Worm (Caenorhabditis elegans): ENCODE data around the gene tdo-2.

The tdo-2 gene

ce11 chrIII:5919799-5920387 lies at the start of gene tdo-2, which contains the start of gene C28H8.2:
Gene tdo-2, minus strand, starts transcription at chrIII:5919955.
Gene C28H8.2, plus strand, starts transcription at chrIII:5920322.
- TF ChIP-seq bed-2 (GFP tag; IDR thresholded peaks at IDR 0.05) (no peak), die-1 (tag; optimal IDR thresholded peaks at IDR 0.05) (peak; percentile 39), C06A6.2 (GFP tag; conservative IDR thresholded peaks at IDR 0.05) (peak; percentile 71; the same call in 1 of the 2 replicates), snpc-1.3 (tag; optimal IDR thresholded peaks at IDR 0.05; ENCODE audit: insufficient read depth) (no peak), lin-26 (GFP tag; IDR thresholded peaks at IDR 0.05) (no peak), T26A5.8 (tag; optimal IDR thresholded peaks at IDR 0.05) (no peak), somi-1 (GFP tag; optimal IDR thresholded peaks at IDR 0.05) (peak; percentile 66), ztf-3 (GFP tag; optimal IDR thresholded peaks at IDR 0.05) (no peak), cebp-1 (GFP tag; IDR thresholded peaks at IDR 0.05) (no peak), cebp-1 (tag; optimal IDR thresholded peaks at IDR 0.05) (peak; percentile 36), cebp-2 (GFP tag; IDR thresholded peaks at IDR 0.05) (no peak), dpff-1 (tag; optimal IDR thresholded peaks at IDR 0.05) (no peak), F22D6.2 (tag; optimal IDR thresholded peaks at IDR 0.05) (no peak), hsf-1 (GFP tag; IDR thresholded peaks at IDR 0.05) (0 out of 2 replicates have a peak, but pooled peaks have one; percentile 26), ccch-3 (GFP tag; optimal IDR thresholded peaks at IDR 0.05) (no peak), ztf-25 (GFP tag; IDR thresholded peaks at IDR 0.05) (no peak), pbrm-1 (GFP tag; IDR thresholded peaks at IDR 0.05) (no peak), nfyb-1 (GFP tag; IDR thresholded peaks at IDR 0.05) (0 out of 2 replicates have a peak, but pooled peaks have one; percentile 13), repo-1 (tag; optimal IDR thresholded peaks at IDR 0.05) (no peak), T07F8.4 (tag; optimal IDR thresholded peaks at IDR 0.05) (no peak), ztf-26 (tag; optimal IDR thresholded peaks at IDR 0.05) (peak; percentile 77), snpc-1.1 (tag; optimal IDR thresholded peaks at IDR 0.05; ENCODE audit: insufficient read depth) (no peak), mcd-1 (GFP tag; IDR thresholded peaks at IDR 0.05) (peak; percentile 8; the same call in 1 of the 2 replicates), chd-7 (tag; optimal IDR thresholded peaks at IDR 0.05) (peak; percentile 16), lin-40 (tag; optimal IDR thresholded peaks at IDR 0.05) (peak; percentile 43), hlh-26 (GFP tag; conservative IDR thresholded peaks at IDR 0.05) (no peak), sea-2 (GFP tag; IDR thresholded peaks at IDR 0.05) (no peak), akir-1 (GFP tag; optimal IDR thresholded peaks at IDR 0.05) (no peak), athp-1 (tag; optimal IDR thresholded peaks at IDR 0.05) (no peak), K11D2.4 (GFP tag; IDR thresholded peaks at IDR 0.05) (peak; percentile 58; the same call in 1 of the 2 replicates), nhr-179 (tag; optimal IDR thresholded peaks at IDR 0.05) (no peak), hrde-1 (tag; optimal IDR thresholded peaks at IDR 0.05; ENCODE audit: borderline replicate concordance) (no peak), atf-7 (tag; optimal IDR thresholded peaks at IDR 0.05) (peak; percentile 19)

ce11 chrIII:5967640-5968039 lies 47.9 kb upstream of the tdo-2 start:
- TF ChIP-seq ceh-79 (tag; optimal IDR thresholded peaks at IDR 0.05) = no peak
- TF ChIP-seq bed-2 (GFP tag; IDR thresholded peaks at IDR 0.05) = no peak
- no peak for TF ChIP-seq tbp1 (GFP tag; optimal IDR thresholded peaks at IDR 0.05)
- no peak for TF ChIP-seq F37B4.10 (GFP tag; IDR thresholded peaks at IDR 0.05)
- no peak for TF ChIP-seq mel-28 (tag; optimal IDR thresholded peaks at IDR 0.05; ENCODE audit: borderline replicate concordance)
- TF ChIP-seq T26A5.8 (tag; optimal IDR thresholded peaks at IDR 0.05) = no peak
- no peak for TF ChIP-seq rpc-1 (optimal IDR thresholded peaks at IDR 0.05)
- TF ChIP-seq rpc-1 (tag; optimal IDR thresholded peaks at IDR 0.05) = no peak
- TF ChIP-seq F39B2.1 (GFP tag; IDR thresholded peaks at IDR 0.05) = no peak
- TF ChIP-seq egl-18 (GFP tag; IDR thresholded peaks at IDR 0.05) = no peak
- TF ChIP-seq K12H6.12 (tag; optimal IDR thresholded peaks at IDR 0.05) = no peak
